Worm (Caenorhabditis elegans) whole organism, mixed stage, embryonic: Measurements from ENCODE around the gene ccch-3.

Experiments
- blmp-1 ChIP-seq: fragments of 150-350 bp; optimal IDR thresholded peaks from 2 replicates; lab custom pipeline; 2014; ENCODE audit warnings: missing biosample characterization, missing genetic modification characterization
- elt-1 ChIP-seq: sonication (generic microtip); optimal IDR thresholded peaks from 2 replicates; lab custom pipeline; 2017; ENCODE audit warnings: missing genetic modification characterization, mild to moderate bottlenecking, missing compliant biosample characterization, antibody characterized with exemption, moderate library complexity, borderline replicate concordance; ENCODE audit not compliant: insufficient read depth
- lin-13 ChIP-seq: fragments of 150-350 bp; optimal IDR thresholded peaks from 2 replicates; lab custom pipeline; 2014; ENCODE audit warnings: missing biosample characterization, missing genetic modification characterization
- mep-1 ChIP-seq: fragments of 150-350 bp; optimal IDR thresholded peaks from 2 replicates; lab custom pipeline; 2017; ENCODE audit warnings: missing biosample characterization, missing genetic modification reagents, missing genetic modification characterization, inconsistent platforms
- nhr-237 ChIP-seq: fragments of 150-350 bp; optimal IDR thresholded peaks from 2 replicates; lab custom pipeline; 2014; ENCODE audit warnings: missing biosample characterization, missing genetic modification characterization
- sem-2 ChIP-seq: fragments of 200-800 bp; sonication (Bioruptor generic); optimal IDR thresholded peaks from 2 replicates; lab custom pipeline; 2018; ENCODE audit warnings: mild to moderate bottlenecking, missing genetic modification characterization, missing compliant biosample characterization
- unc-62 ChIP-seq: fragments of 150-350 bp; optimal IDR thresholded peaks from 2 replicates; lab custom pipeline; 2014; ENCODE audit warnings: missing biosample characterization, missing genetic modification reagents, missing genetic modification characterization
- ztf-11 ChIP-seq: fragments of 150-350 bp; optimal IDR thresholded peaks from 2 replicates; lab custom pipeline; 2014; ENCODE audit warnings: missing biosample characterization, missing genetic modification characterization

ce11 chrV:12611029-12611428, 48.5 kb downstream of the ccch-3 start, which contains the start of gene cubn-1:
- TF ChIP-seq mep-1 (tag; lab: Kevin White, UChicago) (no peak), lin-13 (tag; lab: Kevin White, UChicago) (no peak), nhr-237 (no peak), unc-62 (GFP tag; lab: Kevin White, UChicago) (no peak), elt-1 (no peak), blmp-1 (tag; lab: Kevin White, UChicago) (no peak), ztf-11 (tag; lab: Kevin White, UChicago) (no peak), sem-2 (GFP tag; lab: Kevin White, UChicago) (no peak)
